Worm (Caenorhabditis elegans) whole organism, L4 larva: Measurements from ENCODE around the gene F41C6.6.

Experiments
- ama-1 ChIP-seq: fragments of 150-350 bp; optimal IDR thresholded peaks from 2 replicates; lab custom pipeline; 2014; ENCODE audit warnings: inconsistent platforms, mixed read lengths
- ceh-28 ChIP-seq: fragments of 150-350 bp; optimal IDR thresholded peaks from 2 replicates; lab custom pipeline; 2014; ENCODE audit warnings: missing biosample characterization, missing genetic modification reagents, missing genetic modification characterization
- jun-1 ChIP-seq: fragments of 150-350 bp; optimal IDR thresholded peaks from 2 replicates; lab custom pipeline; 2014; ENCODE audit warnings: missing biosample characterization, missing genetic modification reagents, missing genetic modification characterization

DNA sequence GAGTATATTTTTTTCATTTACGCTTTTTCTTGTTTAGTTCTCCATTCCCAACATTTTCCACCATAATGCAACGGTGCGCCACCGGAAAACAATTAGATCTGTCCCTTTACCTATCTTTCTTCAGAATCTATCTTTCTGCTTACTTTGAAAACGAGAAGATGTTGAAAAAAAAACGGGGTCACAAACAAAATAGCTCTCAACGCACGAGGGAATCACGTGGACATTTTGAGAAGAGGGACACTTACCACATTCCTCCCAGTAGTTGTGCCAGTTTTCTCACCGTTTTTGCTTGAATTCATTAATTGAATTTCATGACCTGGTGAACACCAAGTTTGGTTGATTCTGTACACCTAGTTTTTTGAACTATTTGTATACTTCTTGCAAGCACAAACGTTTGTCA lies 34.5 kb upstream of the F41C6.6 start:
- TF ChIP-seq ceh-28 = no peak
- no peak for TF ChIP-seq ama-1
- no peak for TF ChIP-seq jun-1
